Worm (Caenorhabditis elegans) whole organism, L2 larva: ENCODE measurements around the gene K11H12.3.

ENCODE experiments used
- C34F6.9 ChIP-seq: fragments of 150-350 bp; optimal IDR thresholded peaks from 2 replicates; lab custom pipeline; 2014; ENCODE audit warnings: missing biosample characterization, missing genetic modification characterization
- F13H6.1 ChIP-seq: sonication (generic microtip); optimal IDR thresholded peaks from 2 replicates; lab custom pipeline; 2016; ENCODE audit warnings: missing genetic modification characterization, missing compliant biosample characterization
- R02D3.7 ChIP-seq: fragments of 150-350 bp; optimal IDR thresholded peaks from 2 replicates; lab custom pipeline; 2014; ENCODE audit warnings: missing biosample characterization, missing genetic modification characterization
- Y55F3AM.14 ChIP-seq: fragments of 200-800 bp; sonication (Bioruptor generic); optimal IDR thresholded peaks from 2 replicates; lab custom pipeline; 2018; ENCODE audit warnings: mild to moderate bottlenecking, missing genetic modification characterization, missing compliant biosample characterization
- ZK546.5 ChIP-seq: sonication (generic microtip); optimal IDR thresholded peaks from 2 replicates; lab custom pipeline; 2017; ENCODE audit warnings: missing biosample characterization, missing genetic modification characterization
- alr-1 ChIP-seq: fragments of 150-350 bp; optimal IDR thresholded peaks from 2 replicates; lab custom pipeline; 2014; ENCODE audit warnings: missing biosample characterization, missing genetic modification characterization
- aly-2 ChIP-seq: fragments of 150-350 bp; optimal IDR thresholded peaks from 2 replicates; lab custom pipeline; 2014; ENCODE audit warnings: missing biosample characterization, missing genetic modification characterization
- ama-1 ChIP-seq: fragments of 150-350 bp; optimal IDR thresholded peaks from 2 replicates; lab custom pipeline; 2018; ENCODE audit warnings: inconsistent platforms
- blmp-1 ChIP-seq: sonication (generic microtip); optimal IDR thresholded peaks from 2 replicates; lab custom pipeline; 2017; ENCODE audit warnings: missing genetic modification characterization, mild to moderate bottlenecking, missing compliant biosample characterization, antibody characterized with exemption, moderate library complexity; ENCODE audit not compliant: insufficient read depth
- ceh-16 ChIP-seq: fragments of 150-350 bp; optimal IDR thresholded peaks from 2 replicates; lab custom pipeline; 2014; ENCODE audit warnings: missing biosample characterization, missing genetic modification characterization
- ceh-82 ChIP-seq: fragments of 150-350 bp; optimal IDR thresholded peaks from 2 replicates; lab custom pipeline; 2014; ENCODE audit warnings: missing biosample characterization, missing genetic modification characterization
- crh-2 ChIP-seq: sonication (generic microtip); optimal IDR thresholded peaks from 2 replicates; lab custom pipeline; 2017; ENCODE audit warnings: missing biosample characterization, missing genetic modification characterization
- dmd-4 ChIP-seq: sonication (generic microtip); optimal IDR thresholded peaks from 2 replicates; lab custom pipeline; 2017; ENCODE audit warnings: missing biosample characterization, missing genetic modification characterization
- egl-27 ChIP-seq: sonication (generic microtip); optimal IDR thresholded peaks from 3 replicates; lab custom pipeline; 2017; ENCODE audit warnings: missing biosample characterization, missing genetic modification reagents, missing genetic modification characterization
- elt-1 ChIP-seq: fragments of 150-350 bp; optimal IDR thresholded peaks from 2 replicates; lab custom pipeline; 2014; ENCODE audit warnings: missing biosample characterization, missing genetic modification characterization
- elt-3 ChIP-seq: sonication (generic microtip); optimal IDR thresholded peaks from 2 replicates; lab custom pipeline; 2017; ENCODE audit warnings: missing biosample characterization, missing genetic modification characterization
- fos-1 ChIP-seq: fragments of 150-350 bp; optimal IDR thresholded peaks from 2 replicates; lab custom pipeline; 2014; ENCODE audit warnings: missing biosample characterization, missing genetic modification characterization
- gmeb-1 ChIP-seq: fragments of 150-350 bp; optimal IDR thresholded peaks from 2 replicates; lab custom pipeline; 2014; ENCODE audit warnings: missing biosample characterization, missing genetic modification characterization
- lin-11 ChIP-seq: fragments of 150-350 bp; sonication (generic microtip); optimal IDR thresholded peaks from 2 replicates; lab custom pipeline; 2014; ENCODE audit warnings: missing biosample characterization, missing genetic modification characterization, inconsistent platforms, mixed read lengths
- lin-39 ChIP-seq: fragments of 150-350 bp; optimal IDR thresholded peaks from 2 replicates; lab custom pipeline; 2014; ENCODE audit warnings: missing biosample characterization, missing genetic modification reagents, missing genetic modification characterization
- lsy-2 ChIP-seq, 2 experiments: fragments of 150-350 bp in 1 of 2; sonication (generic microtip) in 1 of 2; optimal IDR thresholded peaks; 2 replicates each; lab custom pipeline; 2014 to 2017; ENCODE audit warnings: missing biosample characterization in 2 of 2, missing genetic modification characterization in 2 of 2
- mab-5 ChIP-seq: fragments of 150-350 bp; optimal IDR thresholded peaks from 2 replicates; lab custom pipeline; 2014; ENCODE audit warnings: missing biosample characterization, missing genetic modification characterization
- mbf-1 ChIP-seq: sonication (generic microtip); optimal IDR thresholded peaks from 2 replicates; lab custom pipeline; 2017; ENCODE audit warnings: missing biosample characterization, missing genetic modification characterization
- mdl-1 ChIP-seq, 2 experiments: fragments of 150-350 bp in 1 of 2; sonication (generic microtip) in 1 of 2; optimal IDR thresholded peaks; 2 replicates each; lab custom pipeline; 2017; ENCODE audit warnings: missing biosample characterization in 2 of 2, missing genetic modification characterization in 2 of 2
- nhr-10 ChIP-seq: sonication (generic microtip); optimal IDR thresholded peaks from 2 replicates; lab custom pipeline; 2017; ENCODE audit warnings: missing biosample characterization, missing genetic modification characterization
- nhr-11 ChIP-seq: fragments of 150-350 bp; optimal IDR thresholded peaks from 2 replicates; lab custom pipeline; 2014; ENCODE audit warnings: missing biosample characterization, missing genetic modification characterization
- nhr-12 ChIP-seq: fragments of 150-350 bp; optimal IDR thresholded peaks from 2 replicates; lab custom pipeline; 2014; ENCODE audit warnings: missing biosample characterization, missing genetic modification characterization
- nhr-129 ChIP-seq: fragments of 150-350 bp; optimal IDR thresholded peaks from 2 replicates; lab custom pipeline; 2014; ENCODE audit warnings: missing biosample characterization, missing genetic modification characterization
- nhr-21 ChIP-seq: fragments of 150-350 bp; optimal IDR thresholded peaks from 2 replicates; lab custom pipeline; 2014; ENCODE audit warnings: missing biosample characterization, missing genetic modification characterization
- nhr-23 ChIP-seq: fragments of 150-350 bp; optimal IDR thresholded peaks from 2 replicates; lab custom pipeline; 2014; ENCODE audit warnings: missing biosample characterization, missing genetic modification reagents, missing genetic modification characterization
- nhr-237 ChIP-seq: fragments of 150-350 bp; optimal IDR thresholded peaks from 2 replicates; lab custom pipeline; 2014; ENCODE audit warnings: missing biosample characterization, missing genetic modification characterization
- nhr-25 ChIP-seq: fragments of 150-350 bp; sonication (generic microtip); optimal IDR thresholded peaks from 3 replicates; lab custom pipeline; 2014; ENCODE audit warnings: missing biosample characterization, missing genetic modification characterization
- nhr-6 ChIP-seq: fragments of 150-350 bp; optimal IDR thresholded peaks from 2 replicates; lab custom pipeline; 2014; ENCODE audit warnings: missing biosample characterization, missing genetic modification characterization
- nhr-77 ChIP-seq: fragments of 150-350 bp; optimal IDR thresholded peaks from 2 replicates; lab custom pipeline; 2014; ENCODE audit warnings: missing biosample characterization, missing genetic modification characterization
- peb-1 ChIP-seq: fragments of 150-350 bp; optimal IDR thresholded peaks from 2 replicates; lab custom pipeline; 2014; ENCODE audit warnings: missing biosample characterization, missing genetic modification characterization
- skn-1 ChIP-seq: sonication (generic microtip); optimal IDR thresholded peaks from 2 replicates; lab custom pipeline; 2017; ENCODE audit warnings: missing biosample characterization, missing genetic modification characterization
- sma-3 ChIP-seq: sonication (generic microtip); optimal IDR thresholded peaks from 2 replicates; lab custom pipeline; 2016; ENCODE audit warnings: missing genetic modification reagents, missing genetic modification characterization, missing compliant biosample characterization
- sma-9 ChIP-seq, 2 experiments: fragments of 150-350 bp in 1 of 2; sonication (generic microtip) in 1 of 2; optimal IDR thresholded peaks; 2 replicates each; lab custom pipeline; 2014 to 2016; ENCODE audit warnings: missing genetic modification characterization in 2 of 2, mild to moderate bottlenecking in 1 of 2, missing biosample characterization in 1 of 2, missing compliant biosample characterization in 1 of 2, missing genetic modification reagents in 1 of 2, moderate library complexity in 1 of 2
- snpc-4 ChIP-seq: fragments of 150-350 bp; optimal IDR thresholded peaks from 2 replicates; lab custom pipeline; 2014; ENCODE audit warnings: missing biosample characterization, missing genetic modification characterization
- unc-39 ChIP-seq: fragments of 150-350 bp; optimal IDR thresholded peaks from 2 replicates; lab custom pipeline; 2014; ENCODE audit warnings: missing biosample characterization, missing genetic modification characterization
- unc-55 ChIP-seq: fragments of 150-350 bp; sonication (generic microtip); optimal IDR thresholded peaks from 3 replicates; lab custom pipeline; 2014; ENCODE audit warnings: missing biosample characterization, missing genetic modification reagents, missing genetic modification characterization
- unc-62 ChIP-seq: fragments of 150-350 bp; optimal IDR thresholded peaks from 2 replicates; lab custom pipeline; 2014; ENCODE audit warnings: missing biosample characterization, missing genetic modification reagents, missing genetic modification characterization
- zag-1 ChIP-seq: fragments of 150-350 bp; optimal IDR thresholded peaks from 2 replicates; lab custom pipeline; 2014; ENCODE audit warnings: missing biosample characterization, missing genetic modification characterization
- ztf-1 ChIP-seq: fragments of 200-800 bp; sonication (Bioruptor generic); conservative IDR thresholded peaks from 2 replicates; pipeline ENCODE4 v1.3.6; 2022; ENCODE audit warnings: missing genetic modification characterization, missing compliant biosample characterization
- ztf-11 ChIP-seq: sonication (generic microtip); optimal IDR thresholded peaks from 2 replicates; lab custom pipeline; 2017; ENCODE audit warnings: missing biosample characterization, missing genetic modification characterization
- ztf-4 ChIP-seq: fragments of 150-350 bp; optimal IDR thresholded peaks from 2 replicates; lab custom pipeline; 2014; ENCODE audit warnings: missing biosample characterization, missing genetic modification characterization

K11H12.3 gene

DNA sequence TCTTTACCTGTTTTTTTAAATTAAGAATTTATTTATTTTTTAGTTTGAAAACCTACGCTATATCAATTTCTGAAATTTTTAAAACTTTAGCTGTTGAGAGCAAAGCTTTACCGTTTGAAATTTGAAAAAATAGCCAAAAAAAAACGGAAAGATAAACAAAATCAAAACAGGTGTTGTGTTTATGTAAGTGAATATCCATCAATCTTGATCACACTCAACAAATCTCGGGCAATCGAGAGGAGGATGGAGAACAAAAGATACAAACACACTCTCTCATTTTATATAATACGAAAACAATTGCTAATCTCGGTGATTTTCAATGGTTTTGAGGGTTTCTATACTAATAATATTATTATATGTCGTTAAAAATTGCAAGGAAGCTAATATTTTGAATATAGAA is 11.7 kb downstream of the K11H12.3 start:
- no peak for TF ChIP-seq mbf-1

DNA sequence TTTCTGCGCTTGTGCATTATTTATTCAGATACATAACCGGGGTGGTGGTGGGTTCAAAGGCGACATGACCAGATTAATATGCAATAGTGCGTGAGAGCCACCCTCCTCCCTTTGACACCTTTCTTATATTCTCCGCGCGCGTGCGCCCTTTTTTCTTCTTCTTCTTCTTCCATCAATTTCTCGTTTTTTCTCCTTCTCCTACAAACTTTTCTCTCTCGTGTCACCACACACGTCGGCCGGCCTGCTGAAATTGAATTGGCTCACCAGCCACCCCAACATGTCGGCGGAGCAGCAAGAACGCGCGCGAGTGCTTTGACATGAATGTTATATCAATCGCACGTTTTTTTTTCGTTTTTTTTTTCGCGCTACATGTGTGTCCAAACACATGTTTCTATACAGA is 13.7 kb downstream of the K11H12.3 start:
- no peak for TF ChIP-seq mab-5 (tag; lab: Kevin White, UChicago)
- no peak for TF ChIP-seq nhr-6 (tag; lab: Kevin White, UChicago)
- TF ChIP-seq nhr-11, result no peak
- TF ChIP-seq sma-3 (GFP tag; lab: Kevin White, UChicago), result no peak
- peak; percentile 21 for TF ChIP-seq lin-11 (tag; lab: Kevin White, UChicago)
- TF ChIP-seq gmeb-1 (tag; lab: Kevin White, UChicago), result no peak
- TF ChIP-seq ZK546.5, result no peak

DNA sequence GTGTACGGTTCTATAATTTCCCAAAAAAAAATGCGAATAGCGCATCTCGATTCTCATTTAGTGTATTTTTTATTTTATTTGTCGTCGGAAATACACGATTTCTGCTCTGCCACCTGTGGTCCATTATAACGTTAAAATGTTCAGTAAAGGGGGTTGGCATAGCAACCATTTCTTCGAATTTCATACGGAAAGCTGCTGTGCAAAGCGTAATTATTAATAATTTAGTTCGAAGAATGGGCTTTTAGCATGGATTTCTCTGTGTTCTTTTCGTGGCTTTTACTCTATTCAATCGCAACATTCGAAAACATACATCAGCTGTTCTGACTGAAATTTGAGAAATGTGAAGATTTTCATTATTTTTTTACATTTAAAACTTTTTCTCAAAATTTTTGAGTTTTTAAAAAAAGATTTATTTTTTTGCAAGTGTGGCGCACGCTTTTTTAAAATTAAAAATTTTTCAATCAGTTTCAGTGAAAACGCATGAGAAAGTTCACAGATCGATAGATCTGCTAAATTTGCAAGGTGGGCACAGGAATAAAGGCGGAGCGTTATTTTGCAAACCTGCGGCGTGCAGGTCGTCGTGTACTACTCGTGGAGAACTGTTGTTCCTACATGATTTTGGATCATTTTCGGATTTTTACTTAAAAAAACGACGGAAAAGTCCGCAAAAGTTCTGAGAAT is 14.6 kb downstream of the K11H12.3 start:
- TF ChIP-seq dmd-4 (tag; lab: Kevin White, UChicago) (no peak), ztf-1 (GFP tag; lab: Robert Waterston, UW) (no peak), ama-1 (lab: Kevin White, UChicago) (peak; percentile 50)

DNA sequence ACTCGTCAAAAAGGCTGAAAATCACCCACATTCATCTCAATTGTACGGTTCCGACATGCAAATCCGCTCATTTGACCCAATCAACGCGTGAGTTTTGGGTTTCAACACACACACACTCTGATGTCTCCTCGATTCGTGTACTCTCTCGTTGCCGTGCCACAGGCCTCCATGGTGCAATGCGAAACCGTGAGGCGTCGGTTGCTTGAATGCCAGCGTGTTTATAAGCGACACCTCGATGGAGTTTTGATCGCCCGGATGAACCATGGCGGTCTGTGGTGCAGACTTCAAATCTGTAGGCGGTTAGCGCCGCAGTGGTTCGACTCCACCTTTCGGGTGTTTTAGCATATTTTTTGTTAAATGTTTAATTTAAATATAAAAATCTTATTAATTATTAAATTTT is 15.3 kb downstream of the K11H12.3 start:
- no peak for TF ChIP-seq dmd-4 (tag; lab: Kevin White, UChicago)
- no peak for TF ChIP-seq fos-1 (tag; lab: Kevin White, UChicago)
- peak; percentile 12 for TF ChIP-seq nhr-21 (tag; lab: Kevin White, UChicago)
- no peak for TF ChIP-seq Y55F3AM.14
- no peak for TF ChIP-seq elt-3 (tag; lab: Kevin White, UChicago)
- no peak for TF ChIP-seq egl-27 (tag; lab: Kevin White, UChicago)
- TF ChIP-seq lin-11 (tag; lab: Kevin White, UChicago), result peak; percentile 11
- TF ChIP-seq unc-55 (GFP tag; lab: Kevin White, UChicago), result peak; percentile 2
- no peak for TF ChIP-seq mab-5 (tag; lab: Kevin White, UChicago)
- TF ChIP-seq unc-39 (tag; lab: Kevin White, UChicago), result no peak
- TF ChIP-seq unc-62 (GFP tag; lab: Kevin White, UChicago), result no peak
- peak in 1 of 2 experiments; percentile 30 for TF ChIP-seq mdl-1 (tag; optimal IDR thresholded peaks at IDR 0.05; lab: Kevin White, UChicago)
- TF ChIP-seq mbf-1, result no peak
- TF ChIP-seq nhr-77, result no peak
- no peak for TF ChIP-seq elt-1 (tag; lab: Kevin White, UChicago)
- TF ChIP-seq peb-1 (tag; lab: Kevin White, UChicago), result no peak
- no peak for TF ChIP-seq alr-1 (tag; lab: Kevin White, UChicago)
- TF ChIP-seq ztf-4 (tag; lab: Kevin White, UChicago), result no peak
- TF ChIP-seq lin-39 (tag; lab: Kevin White, UChicago), result no peak
- peak; percentile 9 for TF ChIP-seq nhr-25 (tag; lab: Kevin White, UChicago)
- no peak for TF ChIP-seq zag-1 (tag; lab: Kevin White, UChicago)
- no peak for TF ChIP-seq skn-1
- peak; percentile 35 for TF ChIP-seq C34F6.9
- TF ChIP-seq sma-3 (GFP tag; lab: Kevin White, UChicago), result peak; percentile 54
- no peak for TF ChIP-seq R02D3.7 (tag; lab: Kevin White, UChicago)
- peak; percentile 98 for TF ChIP-seq snpc-4 (tag; lab: Kevin White, UChicago)
- TF ChIP-seq lsy-2 (tag; optimal IDR thresholded peaks at IDR 0.05; lab: Kevin White, UChicago), result peak; percentile 79
- no peak for TF ChIP-seq blmp-1
- peak; percentile 81 for TF ChIP-seq nhr-129 (tag; lab: Kevin White, UChicago)
- TF ChIP-seq nhr-6 (tag; lab: Kevin White, UChicago), result no peak
- no peak for TF ChIP-seq ceh-82 (tag; lab: Kevin White, UChicago)
- TF ChIP-seq nhr-237 (tag; lab: Kevin White, UChicago), result no peak
- TF ChIP-seq nhr-11, result no peak
- TF ChIP-seq ama-1 (lab: Kevin White, UChicago), result no peak
- peak; percentile 64 for TF ChIP-seq sma-9 (GFP tag; optimal IDR thresholded peaks at IDR 0.05; lab: Kevin White, UChicago)
- no peak for TF ChIP-seq sma-9 (tag; optimal IDR thresholded peaks at IDR 0.05; lab: Kevin White, UChicago)
- no peak for TF ChIP-seq ztf-11
- peak; percentile 49 for TF ChIP-seq ceh-16 (tag; lab: Kevin White, UChicago)
- TF ChIP-seq ZK546.5, result no peak
- no peak for TF ChIP-seq nhr-23 (tag; lab: Kevin White, UChicago)
- peak; percentile 37 for TF ChIP-seq crh-2 (tag; lab: Kevin White, UChicago)
- TF ChIP-seq gmeb-1 (tag; lab: Kevin White, UChicago), result peak; percentile 79
- peak; percentile 46 for TF ChIP-seq F13H6.1 (tag; lab: Kevin White, UChicago)
- no peak for TF ChIP-seq nhr-12 (tag; lab: Kevin White, UChicago)
- TF ChIP-seq aly-2, result no peak
- no peak for TF ChIP-seq ztf-1 (GFP tag; lab: Robert Waterston, UW)
- TF ChIP-seq nhr-10 (tag; lab: Kevin White, UChicago), result no peak
